Fruit fly (Drosophila melanogaster): Measurements from ENCODE around the gene eff.
A peak's percentile ranks its signal among the peaks of the same experiment; 100 is the strongest.

eff gene

dm6 chr3R:14706860-14707259 lies 34.3 kb downstream of the eff start (continued):
- TF ChIP-seq H2.0 (GFP tag; IDR thresholded peaks at IDR 0.05) = peak; percentile 68; the same call in 1 of the 2 replicates
- peak; percentile 25; the same call in 1 of the 2 replicates for TF ChIP-seq amos (GFP tag; IDR thresholded peaks at IDR 0.05; ENCODE audit: partially characterized antibody)
- no peak for TF ChIP-seq nerfin-1 (tag; optimal IDR thresholded peaks at IDR 0.05)
- no peak for TF ChIP-seq fd64A (GFP tag; optimal IDR thresholded peaks at IDR 0.05)
- peak; percentile 45 for TF ChIP-seq Chrac-16 (GFP tag; optimal IDR thresholded peaks at IDR 0.05)
- TF ChIP-seq D19B (GFP tag; optimal IDR thresholded peaks at IDR 0.05) = peak; percentile 84
- TF ChIP-seq grau (tag; optimal IDR thresholded peaks at IDR 0.05) = peak; percentile 51
- peak; percentile 33; the same call in 1 of the 2 replicates for TF ChIP-seq danr (GFP tag; IDR thresholded peaks at IDR 0.05)
- peak; percentile 46 for TF ChIP-seq crc (GFP tag; optimal IDR thresholded peaks at IDR 0.05)
- TF ChIP-seq dati (GFP tag; IDR thresholded peaks at IDR 0.05) = 0 out of 2 replicates have a peak, but pooled peaks have one; percentile 39
- peak; percentile 41 for TF ChIP-seq CG1647 (GFP tag; optimal IDR thresholded peaks at IDR 0.05)
- peak; percentile 16 for TF ChIP-seq HmgZ (tag; optimal IDR thresholded peaks at IDR 0.05)
- peak; percentile 30 for TF ChIP-seq Ets65A (GFP tag)
- TF ChIP-seq CG14441 (GFP tag; IDR thresholded peaks at IDR 0.05) = peak; percentile 81
- peak; percentile 18 for TF ChIP-seq Usf (GFP tag; optimal IDR thresholded peaks at IDR 0.05)
- TF ChIP-seq Blimp-1 (GFP tag; optimal IDR thresholded peaks at IDR 0.05) = peak; percentile 13
- peak; percentile 25 for TF ChIP-seq CG12391 (tag; optimal IDR thresholded peaks at IDR 0.05)
- TF ChIP-seq CG17829 (tag; optimal IDR thresholded peaks at IDR 0.05) = peak; percentile 2
- TF ChIP-seq p53 (GFP tag; optimal IDR thresholded peaks at IDR 0.05) = peak; percentile 3
- no peak for TF ChIP-seq CG18011 (GFP tag; optimal IDR thresholded peaks at IDR 0.05)
- TF ChIP-seq ab (GFP tag; optimal IDR thresholded peaks at IDR 0.05) = peak; percentile 20
- peak; percentile 41; the same call in 1 of the 2 replicates for TF ChIP-seq toy (GFP tag; IDR thresholded peaks at IDR 0.05)
- TF ChIP-seq tup (GFP tag; optimal IDR thresholded peaks at IDR 0.05) = peak; percentile 20
- TF ChIP-seq Ets97D (GFP tag; optimal IDR thresholded peaks at IDR 0.05) = peak; percentile 8
- no peak for TF ChIP-seq Adf1 (GFP tag; IDR thresholded peaks at IDR 0.05)
- 0 out of 2 replicates have a peak, but pooled peaks have one; percentile 8 for TF ChIP-seq CG8765 (GFP tag; IDR thresholded peaks at IDR 0.05)
- peak; percentile 65 for TF ChIP-seq gsb (GFP tag; IDR thresholded peaks at IDR 0.05)
- peak; percentile 58 for TF ChIP-seq CG9609 (GFP tag; optimal IDR thresholded peaks at IDR 0.05)
- peak; percentile 59; the same call in 2 of the 3 replicates for TF ChIP-seq CG34422 (GFP tag; IDR thresholded peaks at IDR 0.05)
- peak; percentile 58 for TF ChIP-seq pum (GFP tag; optimal IDR thresholded peaks at IDR 0.05)
- TF ChIP-seq lab (GFP tag; optimal IDR thresholded peaks at IDR 0.05) = peak; percentile 64
- TF ChIP-seq ttk (GFP tag; IDR thresholded peaks at IDR 0.05) = peak; percentile 77
- peak; percentile 24 for TF ChIP-seq Fer1 (GFP tag; optimal IDR thresholded peaks at IDR 0.05)
- no peak for TF ChIP-seq pan (optimal IDR thresholded peaks at IDR 0.05)
- TF ChIP-seq pan (GFP tag; optimal IDR thresholded peaks at IDR 0.05 in 1 of 2, IDR thresholded peaks at IDR 0.05 in 1 of 2) = peak in 1 of 2 experiments; percentile 84
- 0 out of 3 replicates have a peak, but pooled peaks have one; percentile 14 for TF ChIP-seq jigr1 (GFP tag; IDR thresholded peaks at IDR 0.05)
- peak; percentile 80 for TF ChIP-seq Ptx1 (GFP tag; IDR thresholded peaks at IDR 0.05)
- TF ChIP-seq sc (optimal IDR thresholded peaks at IDR 0.05) = no peak
- no peak for TF ChIP-seq sc (GFP tag; optimal IDR thresholded peaks at IDR 0.05)
- no peak for TF ChIP-seq NC2β (GFP tag; optimal IDR thresholded peaks at IDR 0.05)
- TF ChIP-seq CG15514 (GFP tag; optimal IDR thresholded peaks at IDR 0.05) = peak; percentile 13
- peak; percentile 16 for TF ChIP-seq CG10979 (tag; optimal IDR thresholded peaks at IDR 0.05)
- peak; percentile 46; the same call in 1 of the 2 replicates for TF ChIP-seq CG4404 (GFP tag; IDR thresholded peaks at IDR 0.05)
- TF ChIP-seq CG13296 (GFP tag; optimal IDR thresholded peaks at IDR 0.05) = peak; percentile 19
- TF ChIP-seq TFAM (GFP tag; optimal IDR thresholded peaks at IDR 0.05) = no peak
- TF ChIP-seq CG6854 (GFP tag; optimal IDR thresholded peaks at IDR 0.05) = no peak
- TF ChIP-seq wek (GFP tag; optimal IDR thresholded peaks at IDR 0.05) = no peak
- TF ChIP-seq CG12942 (GFP tag; optimal IDR thresholded peaks at IDR 0.05) = no peak
- 0 out of 3 replicates have a peak, but pooled peaks have one; percentile 32 for TF ChIP-seq mld (GFP tag; IDR thresholded peaks at IDR 0.05; ENCODE audit: partially characterized antibody)
- TF ChIP-seq CG11504 (tag; optimal IDR thresholded peaks at IDR 0.05) = peak; percentile 57
- peak; percentile 53 for TF ChIP-seq Oaz (GFP tag; IDR thresholded peaks at IDR 0.05)

Measured in whole organism, embryonic.